Fruit fly (Drosophila melanogaster) whole organism, adult: Measurements from ENCODE around the gene Jon65Ai.

Experiments
- CG11617 ChIP-seq: fragments of 200-800 bp; sonication (Bioruptor generic); optimal IDR thresholded peaks from 2 replicates; lab custom pipeline; 2017; ENCODE audit warnings: mild to moderate bottlenecking, missing biosample characterization, missing genetic modification reagents, missing genetic modification characterization
- CG12768 ChIP-seq: fragments of 200-800 bp; sonication (Bioruptor generic); optimal IDR thresholded peaks from 2 replicates; lab custom pipeline; 2017; ENCODE audit warnings: missing biosample characterization, missing genetic modification characterization, mild to moderate bottlenecking, moderate library complexity, missing genetic modification reagents
- CG14711 ChIP-seq: fragments of 200-800 bp; sonication (Bioruptor generic); optimal IDR thresholded peaks from 2 replicates; lab custom pipeline; 2018; ENCODE audit warnings: missing biosample characterization, mild to moderate bottlenecking, missing genetic modification characterization, moderate library complexity
- CG1620 ChIP-seq: fragments of 200-800 bp; sonication (Bioruptor generic); optimal IDR thresholded peaks from 2 replicates; lab custom pipeline; 2016; ENCODE audit warnings: missing biosample characterization, missing genetic modification characterization
- CG33017 ChIP-seq: fragments of 200-800 bp; sonication (Bioruptor generic); optimal IDR thresholded peaks from 2 replicates; lab custom pipeline; 2018; ENCODE audit warnings: missing biosample characterization, mild to moderate bottlenecking, missing genetic modification characterization, moderate library complexity
- CG5204 ChIP-seq: fragments of 200-800 bp; sonication (Bioruptor generic); optimal IDR thresholded peaks from 2 replicates; lab custom pipeline; 2016; ENCODE audit warnings: missing biosample characterization, missing genetic modification characterization
- CG7045 ChIP-seq: fragments of 200-800 bp; sonication (Bioruptor generic); optimal IDR thresholded peaks from 2 replicates; lab custom pipeline; 2017; ENCODE audit warnings: missing biosample characterization, mild to moderate bottlenecking, missing genetic modification characterization
- CG7101 ChIP-seq: fragments of 200-800 bp; sonication (Bioruptor generic); optimal IDR thresholded peaks from 2 replicates; lab custom pipeline; 2018; ENCODE audit warnings: missing biosample characterization, mild to moderate bottlenecking, missing genetic modification characterization, moderate library complexity
- Clk ChIP-seq: fragments of 200-800 bp; sonication (Bioruptor generic); optimal IDR thresholded peaks from 2 replicates; lab custom pipeline; 2017; ENCODE audit warnings: missing biosample characterization, missing genetic modification characterization
- Crg-1 ChIP-seq: fragments of 200-800 bp; sonication (Bioruptor generic); optimal IDR thresholded peaks from 2 replicates; lab custom pipeline; 2016; ENCODE audit warnings: missing biosample characterization, missing genetic modification characterization
- Hr96 ChIP-seq: fragments of 200-800 bp; sonication (Bioruptor generic); optimal IDR thresholded peaks from 2 replicates; lab custom pipeline; 2016; ENCODE audit warnings: missing biosample characterization, missing genetic modification characterization
- Mnt ChIP-seq: fragments of 200-800 bp; sonication (Bioruptor generic); optimal IDR thresholded peaks from 2 replicates; lab custom pipeline; 2016; ENCODE audit warnings: missing biosample characterization, mild to moderate bottlenecking, missing genetic modification characterization
- bab1 ChIP-seq: fragments of 200-800 bp; sonication (Bioruptor generic); optimal IDR thresholded peaks from 3 replicates; lab custom pipeline; 2019; ENCODE audit warnings: missing biosample characterization, mild to moderate bottlenecking, missing genetic modification characterization, moderate library complexity
- cic ChIP-seq: fragments of 200-800 bp; sonication (Bioruptor generic); optimal IDR thresholded peaks from 2 replicates; lab custom pipeline; 2017; ENCODE audit warnings: missing biosample characterization, mild to moderate bottlenecking, missing genetic modification characterization, moderate library complexity
- cnc ChIP-seq, 2 experiments: fragments of >200 bp; optimal IDR thresholded peaks; 2 replicates each; lab custom pipeline; 2017
- kay ChIP-seq: fragments of 200-800 bp; sonication (Bioruptor generic); peaks from one replicate; lab custom pipeline; 2016; ENCODE audit warnings: missing biosample characterization, missing genetic modification characterization, borderline replicate concordance
- ovo ChIP-seq: fragments of 200-800 bp; sonication (Bioruptor generic); optimal IDR thresholded peaks from 2 replicates; lab custom pipeline; 2016; ENCODE audit warnings: missing biosample characterization, missing genetic modification characterization
- pad ChIP-seq: fragments of 200-800 bp; sonication (Bioruptor generic); optimal IDR thresholded peaks from 3 replicates; lab custom pipeline; 2017; ENCODE audit warnings: missing biosample characterization, missing genetic modification characterization, mild to moderate bottlenecking, moderate library complexity, missing genetic modification reagents
- tj ChIP-seq: fragments of 200-800 bp; sonication (Bioruptor generic); optimal IDR thresholded peaks from 3 replicates; lab custom pipeline; 2017; ENCODE audit warnings: missing biosample characterization, mild to moderate bottlenecking, missing genetic modification characterization, moderate library complexity
- toe ChIP-seq: fragments of 200-800 bp; sonication (Bioruptor generic); optimal IDR thresholded peaks from 2 replicates; lab custom pipeline; 2016; ENCODE audit warnings: missing biosample characterization, missing genetic modification characterization

Jon65Ai gene

DNA sequence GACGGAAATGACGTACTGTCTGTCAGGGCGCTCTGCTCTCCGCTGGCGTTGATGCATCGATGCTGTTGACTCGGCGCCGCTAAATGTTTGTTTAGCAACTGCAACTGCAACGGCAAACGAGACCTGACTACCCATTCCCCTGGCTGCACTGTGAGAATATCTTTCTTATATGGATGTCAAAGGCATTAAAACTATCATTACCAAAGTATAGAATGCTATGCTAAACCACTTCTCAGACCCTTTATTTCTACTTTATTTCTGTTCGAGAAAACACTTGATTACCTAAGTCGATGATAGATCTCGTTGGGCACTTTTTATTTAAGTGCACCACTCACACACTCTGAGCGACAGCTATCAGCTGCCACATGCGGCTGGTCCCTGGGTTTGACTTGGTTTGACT lies 32.1 kb downstream of the Jon65Ai start:
- TF ChIP-seq Crg-1 (GFP tag; lab: Kevin White, UChicago) (no peak), CG7045 (no peak), CG11617 (GFP tag; lab: Kevin White, UChicago) (no peak), Hr96 (no peak), CG1620 (GFP tag; lab: Kevin White, UChicago) (no peak), Clk (GFP tag; lab: Kevin White, UChicago) (no peak), ovo (GFP tag; lab: Kevin White, UChicago) (no peak), kay (GFP tag; lab: Kevin White, UChicago) (no peak)

dm6 chr3L:6012950-6013349 lies 41.3 kb downstream of the Jon65Ai start:
- TF ChIP-seq Mnt (GFP tag; lab: Kevin White, UChicago) (no peak), CG14711 (tag; lab: Kevin White, UChicago) (no peak), ovo (GFP tag; lab: Kevin White, UChicago) (no peak), bab1 (GFP tag; lab: Kevin White, UChicago) (no peak), toe (GFP tag; lab: Kevin White, UChicago) (no peak), CG5204 (GFP tag; lab: Kevin White, UChicago) (no peak), kay (GFP tag; lab: Kevin White, UChicago) (no peak), Hr96 (no peak), cnc (optimal IDR thresholded peaks at IDR 0.05; lab: Kevin White, UChicago) (no peak), tj (GFP tag; lab: Kevin White, UChicago) (no peak), CG11617 (GFP tag; lab: Kevin White, UChicago) (no peak), CG1620 (GFP tag; lab: Kevin White, UChicago) (no peak), Clk (GFP tag; lab: Kevin White, UChicago) (no peak), CG33017 (tag; lab: Kevin White, UChicago) (no peak), cic (GFP tag; lab: Kevin White, UChicago) (no peak), pad (GFP tag; lab: Kevin White, UChicago) (no peak), Crg-1 (GFP tag; lab: Kevin White, UChicago) (no peak), CG12768 (no peak)

DNA sequence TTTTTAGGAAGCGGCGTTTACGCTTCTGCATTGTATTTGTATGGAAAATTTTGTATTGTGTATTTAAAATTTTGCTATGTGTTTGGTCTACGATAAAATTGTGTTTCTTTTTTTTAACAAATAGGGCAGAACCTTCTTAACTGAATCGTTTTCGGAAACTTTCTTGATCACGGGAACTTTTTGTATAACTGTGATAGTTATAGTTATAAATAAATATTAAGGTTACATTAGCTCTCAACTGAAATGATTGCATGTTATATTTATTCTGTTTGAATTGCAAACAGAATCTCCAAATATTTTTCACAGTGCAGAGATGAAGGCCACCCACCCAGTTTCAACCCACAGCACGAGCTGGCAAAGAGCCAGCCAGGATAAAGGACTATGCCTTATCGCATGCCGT lies 43.3 kb downstream of the Jon65Ai start, which contains the start of gene alphaKap4:
alphaKap4 (minus strand) TSS at position 101 of the 400 bp plus-strand sequence.
- TF ChIP-seq CG11617 (GFP tag; lab: Kevin White, UChicago) (no peak), ovo (GFP tag; lab: Kevin White, UChicago) (no peak), cic (GFP tag; lab: Kevin White, UChicago) (no peak), CG5204 (GFP tag; lab: Kevin White, UChicago) (no peak), tj (GFP tag; lab: Kevin White, UChicago) (no peak), CG33017 (tag; lab: Kevin White, UChicago) (no peak), cnc (optimal IDR thresholded peaks at IDR 0.05; lab: Kevin White, UChicago) (no peak), Crg-1 (GFP tag; lab: Kevin White, UChicago) (no peak), CG14711 (tag; lab: Kevin White, UChicago) (no peak), CG1620 (GFP tag; lab: Kevin White, UChicago) (no peak), bab1 (GFP tag; lab: Kevin White, UChicago) (no peak), pad (GFP tag; lab: Kevin White, UChicago) (no peak), kay (GFP tag; lab: Kevin White, UChicago) (no peak), toe (GFP tag; lab: Kevin White, UChicago) (no peak), CG12768 (no peak), Clk (GFP tag; lab: Kevin White, UChicago) (no peak), Hr96 (no peak), Mnt (GFP tag; lab: Kevin White, UChicago) (no peak), CG7101 (no peak), CG7045 (no peak)
